Worm (Caenorhabditis elegans) whole organism, L4 larva: Measurements from ENCODE around the gene srx-92.

Source experiments
- R02D3.7 ChIP-seq: fragments of 150-350 bp; sonication (generic microtip); optimal IDR thresholded peaks from 3 replicates; lab custom pipeline; 2014; ENCODE audit warnings: missing biosample characterization, missing genetic modification characterization
- T26A8.4 ChIP-seq: fragments of 200-800 bp; sonication (Bioruptor generic); IDR thresholded peaks from 2 replicates; pipeline ENCODE4 v1.3.6; 2022; ENCODE audit warnings: missing genetic modification characterization, missing compliant biosample characterization
- ama-1 ChIP-seq: fragments of 150-350 bp; optimal IDR thresholded peaks from 2 replicates; lab custom pipeline; 2014; ENCODE audit warnings: inconsistent platforms, mixed read lengths
- fkh-10 ChIP-seq: fragments of 150-350 bp; optimal IDR thresholded peaks from 2 replicates; lab custom pipeline; 2014; ENCODE audit warnings: missing biosample characterization, missing genetic modification reagents, missing genetic modification characterization
- fos-1 ChIP-seq: fragments of 150-350 bp; optimal IDR thresholded peaks from 2 replicates; lab custom pipeline; 2014; ENCODE audit warnings: missing biosample characterization, missing genetic modification characterization
- lsy-2 ChIP-seq, 2 experiments: fragments of 150-350 bp in 1 of 2; sonication (generic microtip) in 1 of 2; optimal IDR thresholded peaks; 2 replicates each; lab custom pipeline; 2014 to 2017; ENCODE audit warnings: missing biosample characterization in 2 of 2, missing genetic modification characterization in 2 of 2
- mdl-1 ChIP-seq, 2 experiments: fragments of 150-350 bp in 1 of 2; sonication (generic microtip) in 1 of 2; optimal IDR thresholded peaks; 2 replicates each; lab custom pipeline; 2014 to 2017; ENCODE audit warnings: missing biosample characterization in 2 of 2, missing genetic modification characterization in 2 of 2
- nhr-102 ChIP-seq: sonication (generic microtip); optimal IDR thresholded peaks from 2 replicates; lab custom pipeline; 2016; ENCODE audit warnings: mild to moderate bottlenecking, missing genetic modification characterization, moderate library complexity, missing compliant biosample characterization
- pqm-1 ChIP-seq: sonication (generic microtip); optimal IDR thresholded peaks from 2 replicates; lab custom pipeline; 2017; ENCODE audit warnings: missing biosample characterization, missing genetic modification characterization
- snpc-4 ChIP-seq: fragments of 150-350 bp; optimal IDR thresholded peaks from 2 replicates; lab custom pipeline; 2014; ENCODE audit warnings: missing biosample characterization, missing genetic modification characterization
- zag-1 ChIP-seq: fragments of 150-350 bp; optimal IDR thresholded peaks from 2 replicates; lab custom pipeline; 2014; ENCODE audit warnings: missing biosample characterization, missing genetic modification characterization
- ztf-7 ChIP-seq: fragments of 150-350 bp; optimal IDR thresholded peaks from 2 replicates; lab custom pipeline; 2014; ENCODE audit warnings: missing biosample characterization, missing genetic modification characterization

DNA sequence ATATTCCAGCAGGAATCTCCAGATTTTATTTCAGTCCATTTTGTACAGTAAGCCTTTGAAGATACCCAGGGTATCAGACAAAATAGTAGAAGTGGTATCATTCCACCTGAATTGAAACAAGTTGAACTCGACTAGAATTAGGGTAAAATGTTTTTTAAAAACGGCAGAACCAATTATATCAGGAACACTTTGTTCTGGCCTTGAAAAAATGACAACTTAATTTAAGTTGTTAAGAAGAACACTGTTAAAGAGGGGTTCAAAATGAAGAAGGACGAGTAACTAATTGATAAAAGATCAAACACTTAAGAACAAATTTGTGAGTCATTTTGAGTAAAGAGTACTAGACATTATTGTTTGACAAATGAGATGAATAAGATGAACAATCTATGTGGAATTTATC lies 4.3 kb downstream of the srx-92 start, which contains the start of gene lmd-4:
- no peak for TF ChIP-seq fkh-10
- TF ChIP-seq ama-1 = no peak
- no peak for TF ChIP-seq ztf-7 (tag; lab: Kevin White, UChicago)
- TF ChIP-seq zag-1 = no peak
- no peak for TF ChIP-seq mdl-1 (tag; optimal IDR thresholded peaks at IDR 0.05; lab: Kevin White, UChicago)
- TF ChIP-seq T26A8.4 (GFP tag; lab: Robert Waterston, UW) = no peak
- TF ChIP-seq lsy-2 (tag; optimal IDR thresholded peaks at IDR 0.05; lab: Kevin White, UChicago) = no peak
- TF ChIP-seq fos-1 (tag; lab: Kevin White, UChicago) = no peak
- TF ChIP-seq nhr-102 (tag; lab: Kevin White, UChicago) = no peak
- no peak for TF ChIP-seq pqm-1 (tag; lab: Kevin White, UChicago)
- no peak for TF ChIP-seq snpc-4 (tag; lab: Kevin White, UChicago)
- no peak for TF ChIP-seq R02D3.7 (tag; lab: Kevin White, UChicago)
